Worm (Caenorhabditis elegans): ENCODE data around the gene ubc-24.
A peak's percentile ranks its signal among the peaks of the same experiment; 100 is the strongest.

- TF ChIP-seq lsy-2 (tag; optimal IDR thresholded peaks at IDR 0.05), result peak; percentile 76 to 93
- TF ChIP-seq blmp-1 (tag; optimal IDR thresholded peaks at IDR 0.05; ENCODE audit: insufficient read depth), result peak; percentile 17
- TF ChIP-seq zag-1 (tag; optimal IDR thresholded peaks at IDR 0.05), result no peak
- TF ChIP-seq fos-1 (tag; optimal IDR thresholded peaks at IDR 0.05), result peak; percentile 16
- no peak for TF ChIP-seq mdl-1 (tag; optimal IDR thresholded peaks at IDR 0.05)
- TF ChIP-seq ama-1 (optimal IDR thresholded peaks at IDR 0.05), result no peak
- TF ChIP-seq R02D3.7 (tag; optimal IDR thresholded peaks at IDR 0.05), result no peak
- no peak for TF ChIP-seq nhr-77 (tag; optimal IDR thresholded peaks at IDR 0.05)
- TF ChIP-seq unc-62 (GFP tag; optimal IDR thresholded peaks at IDR 0.05), result no peak
- TF ChIP-seq F13H6.1 (tag; optimal IDR thresholded peaks at IDR 0.05), result peak; percentile 1
- TF ChIP-seq C34F6.9 (tag; optimal IDR thresholded peaks at IDR 0.05), result peak; percentile 43
- TF ChIP-seq ceh-16 (tag; optimal IDR thresholded peaks at IDR 0.05), result no peak
- no peak for TF ChIP-seq mab-5 (tag; optimal IDR thresholded peaks at IDR 0.05)
Measured at ce11 chrII:8442176-8442575, 36.8 kb downstream of the ubc-24 start.

All from whole organism, L2 larva.